Worm (Caenorhabditis elegans) whole organism, young adult: ENCODE measurements around the gene npp-27.

Experiments
- B0035.1 ChIP-seq: sonication (generic microtip); optimal IDR thresholded peaks from 2 replicates; lab custom pipeline; 2016; ENCODE audit warnings: missing genetic modification characterization, mild to moderate bottlenecking, missing compliant biosample characterization, missing genotype, missing genetic modification reagents
- C17E4.6 ChIP-seq: fragments of 200-800 bp; sonication (Bioruptor generic); IDR thresholded peaks from 2 replicates; pipeline ENCODE4 v1.3.6; 2022; ENCODE audit warnings: missing genetic modification reagents, missing genetic modification characterization, missing compliant biosample characterization
- F10E7.11 ChIP-seq: sonication (generic microtip); optimal IDR thresholded peaks from 2 replicates; lab custom pipeline; 2017; ENCODE audit warnings: mild to moderate bottlenecking, missing genetic modification characterization, moderate library complexity, missing compliant biosample characterization
- F37B4.10 ChIP-seq: fragments of 200-800 bp; sonication (Bioruptor generic); IDR thresholded peaks from 2 replicates; pipeline ENCODE4 v1.3.6; 2022; ENCODE audit warnings: missing genetic modification characterization, missing compliant biosample characterization
- F39B2.1 ChIP-seq: fragments of 200-800 bp; sonication (Bioruptor generic); IDR thresholded peaks from 2 replicates; pipeline ENCODE4 v1.3.6; 2022; ENCODE audit warnings: missing genetic modification reagents, missing genetic modification characterization, missing compliant biosample characterization
- T07F8.4 ChIP-seq: sonication (generic microtip); optimal IDR thresholded peaks from 2 replicates; lab custom pipeline; 2016; ENCODE audit warnings: mild to moderate bottlenecking, missing genetic modification characterization, moderate library complexity, missing compliant biosample characterization
- Y79H2A.3 ChIP-seq: fragments of 200-800 bp; sonication (Bioruptor generic); conservative IDR thresholded peaks from 2 replicates; pipeline ENCODE4 v1.3.6; 2022; ENCODE audit warnings: missing genetic modification reagents, missing genetic modification characterization, missing compliant biosample characterization
- ZK185.1 ChIP-seq: sonication (generic microtip); optimal IDR thresholded peaks from 2 replicates; lab custom pipeline; 2016; ENCODE audit warnings: mild to moderate bottlenecking, missing genetic modification characterization, missing compliant biosample characterization; ENCODE audit not compliant: poor library complexity, severe bottlenecking
- ama-1 ChIP-seq, 3 experiments: fragments of 150-350 bp in 1 of 3; sonication (generic microtip) in 2 of 3; optimal IDR thresholded peaks; 2 replicates each; lab custom pipeline; 2014 to 2018; ENCODE audit warnings: missing biosample characterization in 2 of 3, missing genetic modification characterization in 2 of 3, missing genetic modification reagents in 2 of 3
- aptf-3 ChIP-seq: fragments of 200-800 bp; sonication (Bioruptor generic); IDR thresholded peaks from 2 replicates; pipeline ENCODE4 v1.3.6; 2022; ENCODE audit warnings: missing genetic modification characterization, missing compliant biosample characterization
- atf-7 ChIP-seq: sonication (generic microtip); optimal IDR thresholded peaks from 2 replicates; lab custom pipeline; 2017; ENCODE audit warnings: mild to moderate bottlenecking, missing genetic modification characterization, missing compliant biosample characterization
- athp-1 ChIP-seq: sonication (generic microtip); optimal IDR thresholded peaks from 2 replicates; lab custom pipeline; 2017; ENCODE audit warnings: mild to moderate bottlenecking, missing genetic modification characterization, missing compliant biosample characterization
- attf-3 ChIP-seq: fragments of 200-800 bp; sonication (Bioruptor generic); conservative IDR thresholded peaks from 2 replicates; pipeline ENCODE4 v1.3.6; 2022; ENCODE audit warnings: missing genetic modification reagents, missing genetic modification characterization, missing compliant biosample characterization
- ccch-3 ChIP-seq: fragments of 200-800 bp; sonication (Bioruptor generic); optimal IDR thresholded peaks from 2 replicates; lab custom pipeline; 2018; ENCODE audit warnings: mild to moderate bottlenecking, missing genetic modification characterization, missing compliant biosample characterization
- cebp-1 ChIP-seq, 2 experiments: fragments of 200-800 bp in 1 of 2; sonication (Bioruptor generic) in 1 of 2; sonication (generic microtip) in 1 of 2; IDR thresholded peaks in 1 of 2; optimal IDR thresholded peaks in 1 of 2; 2 replicates each; pipeline versions ENCODE4 v1.3.6 to Lab custom; 2017 to 2022; ENCODE audit warnings: missing compliant biosample characterization in 2 of 2, missing genetic modification characterization in 2 of 2, mild to moderate bottlenecking in 1 of 2, missing genetic modification reagents in 1 of 2, moderate library complexity in 1 of 2
- ceh-79 ChIP-seq: sonication (generic microtip); optimal IDR thresholded peaks from 2 replicates; lab custom pipeline; 2017; ENCODE audit warnings: mild to moderate bottlenecking, missing genetic modification characterization, missing compliant biosample characterization
- ceh-91 ChIP-seq: fragments of 200-800 bp; sonication (Bioruptor generic); IDR thresholded peaks from 2 replicates; pipeline ENCODE4 v1.3.6; 2022; ENCODE audit warnings: missing genetic modification reagents, missing genetic modification characterization, missing compliant biosample characterization
- dpff-1 ChIP-seq: sonication (generic microtip); optimal IDR thresholded peaks from 2 replicates; lab custom pipeline; 2017; ENCODE audit warnings: mild to moderate bottlenecking, missing genetic modification characterization, missing compliant biosample characterization
- egl-44 ChIP-seq: fragments of 200-800 bp; sonication (Bioruptor generic); IDR thresholded peaks from 2 replicates; pipeline ENCODE4 v1.3.6; 2022; ENCODE audit warnings: missing genetic modification reagents, missing genetic modification characterization, missing compliant biosample characterization
- hlh-12 ChIP-seq: sonication (generic microtip); optimal IDR thresholded peaks from 2 replicates; lab custom pipeline; 2016; ENCODE audit warnings: missing genetic modification characterization, missing compliant biosample characterization
- hlh-26 ChIP-seq: fragments of 200-800 bp; sonication (Bioruptor generic); conservative IDR thresholded peaks from 2 replicates; pipeline ENCODE4 v1.3.6; 2022; ENCODE audit warnings: missing genetic modification reagents, missing genetic modification characterization, missing compliant biosample characterization
- let-607 ChIP-seq, 2 experiments: fragments of 200-800 bp in 1 of 2; sonication (Bioruptor generic) in 1 of 2; sonication (generic microtip) in 1 of 2; optimal IDR thresholded peaks; 2 replicates each; lab custom pipeline; 2016 to 2018; ENCODE audit warnings: mild to moderate bottlenecking in 2 of 2, missing compliant biosample characterization in 2 of 2, missing genetic modification characterization in 2 of 2, moderate library complexity in 2 of 2, missing genotype in 1 of 2
- lir-1 ChIP-seq: fragments of 200-800 bp; sonication (Bioruptor generic); conservative IDR thresholded peaks from 2 replicates; pipeline ENCODE4 v1.3.6; 2022; ENCODE audit warnings: missing genetic modification reagents, missing genetic modification characterization, missing compliant biosample characterization
- madf-10 ChIP-seq: sonication (generic microtip); optimal IDR thresholded peaks from 2 replicates; lab custom pipeline; 2016; ENCODE audit warnings: mild to moderate bottlenecking, missing genetic modification characterization, missing compliant biosample characterization
- madf-3 ChIP-seq: fragments of 200-800 bp; sonication (Bioruptor generic); IDR thresholded peaks from 2 replicates; pipeline ENCODE4 v1.3.6; 2022; ENCODE audit warnings: missing genetic modification reagents, missing genetic modification characterization, missing compliant biosample characterization
- nfya-2 ChIP-seq: fragments of 200-800 bp; sonication (Bioruptor generic); IDR thresholded peaks from 2 replicates; pipeline ENCODE4 v1.3.6; 2022; ENCODE audit warnings: missing genetic modification reagents, missing genetic modification characterization, missing compliant biosample characterization
- nhr-27 ChIP-seq: fragments of 200-800 bp; sonication (Bioruptor generic); optimal IDR thresholded peaks from 2 replicates; lab custom pipeline; 2018; ENCODE audit warnings: mild to moderate bottlenecking, missing genetic modification characterization, moderate library complexity, missing compliant biosample characterization
- nhr-90 ChIP-seq: sonication (generic microtip); optimal IDR thresholded peaks from 2 replicates; lab custom pipeline; 2016; ENCODE audit warnings: missing genotype, mild to moderate bottlenecking, missing genetic modification characterization, missing compliant biosample characterization
- pbrm-1 ChIP-seq: fragments of 200-800 bp; sonication (Bioruptor generic); IDR thresholded peaks from 2 replicates; pipeline ENCODE4 v1.3.6; 2022; ENCODE audit warnings: missing genetic modification reagents, missing genetic modification characterization, missing compliant biosample characterization
- rec-8 ChIP-seq, 2 experiments: sonication (generic microtip); optimal IDR thresholded peaks; 2 replicates each; lab custom pipeline; 2016; ENCODE audit warnings: mild to moderate bottlenecking in 2 of 2, missing genetic modification characterization in 2 of 2, missing genetic modification reagents in 2 of 2, missing genotype in 2 of 2, missing biosample characterization in 1 of 2, missing compliant biosample characterization in 1 of 2, moderate library complexity in 1 of 2
- snpc-1.3 ChIP-seq: sonication (generic microtip); optimal IDR thresholded peaks from 2 replicates; lab custom pipeline; 2017; ENCODE audit warnings: missing genetic modification characterization, mild to moderate bottlenecking, missing compliant biosample characterization, antibody characterized with exemption, moderate library complexity, missing genotype, missing genetic modification reagents; ENCODE audit not compliant: insufficient read depth
- snpc-3.4 ChIP-seq: sonication (generic microtip); optimal IDR thresholded peaks from 2 replicates; lab custom pipeline; 2017; ENCODE audit warnings: missing genetic modification characterization, mild to moderate bottlenecking, missing compliant biosample characterization, antibody characterized with exemption, moderate library complexity, missing genotype, missing genetic modification reagents
- snpc-4 ChIP-seq, 5 experiments: fragments of 150-350 bp in 1 of 5; sonication (generic microtip) in 4 of 5; optimal IDR thresholded peaks; 2 replicates each; lab custom pipeline; 2014 to 2018; ENCODE audit warnings: missing genetic modification characterization in 5 of 5, missing biosample characterization in 3 of 5, antibody characterized with exemption in 2 of 5, mild to moderate bottlenecking in 2 of 5, missing compliant biosample characterization in 2 of 5, missing genotype in 2 of 5, moderate library complexity in 2 of 5, missing genetic modification reagents in 1 of 5
- unc-62 ChIP-seq: fragments of 150-350 bp; optimal IDR thresholded peaks from 2 replicates; lab custom pipeline; 2014; ENCODE audit warnings: missing biosample characterization, missing genetic modification reagents, missing genetic modification characterization
- ztf-25 ChIP-seq: fragments of 200-800 bp; sonication (Bioruptor generic); IDR thresholded peaks from 2 replicates; pipeline ENCODE4 v1.3.6; 2022; ENCODE audit warnings: missing genetic modification reagents, missing genetic modification characterization, missing compliant biosample characterization
- ztf-26 ChIP-seq: sonication (generic microtip); optimal IDR thresholded peaks from 2 replicates; lab custom pipeline; 2017; ENCODE audit warnings: missing genetic modification characterization, missing compliant biosample characterization
- ztf-3 ChIP-seq: fragments of 200-800 bp; sonication (Bioruptor generic); optimal IDR thresholded peaks from 2 replicates; lab custom pipeline; 2018; ENCODE audit warnings: mild to moderate bottlenecking, missing genetic modification characterization, missing compliant biosample characterization

npp-27 gene

ce11 chrIV:7943272-7943671, 33.2 kb upstream of the npp-27 start (continued):
- TF ChIP-seq ama-1 (optimal IDR thresholded peaks at IDR 0.05; lab: Kevin White, UChicago) (no peak), ama-1 (GFP tag; optimal IDR thresholded peaks at IDR 0.05; lab: Kevin White, UChicago) (no peak), T07F8.4 (tag; lab: Kevin White, UChicago) (no peak), attf-3 (no peak), aptf-3 (no peak), madf-10 (tag; lab: Kevin White, UChicago) (no peak), snpc-3.4 (peak; percentile 32), ccch-3 (GFP tag; lab: Kevin White, UChicago) (no peak), F37B4.10 (GFP tag; lab: Robert Waterston, UW) (no peak), egl-44 (GFP tag; lab: Robert Waterston, UW) (no peak), rec-8 (tag; optimal IDR thresholded peaks at IDR 0.05; lab: Kevin White, UChicago) (no peak), ztf-25 (GFP tag; lab: Robert Waterston, UW) (0 out of 2 replicates have a peak, but pooled peaks have one; percentile 64), pbrm-1 (GFP tag; lab: Robert Waterston, UW) (0 out of 2 replicates have a peak, but pooled peaks have one; percentile 19), let-607 (tag; optimal IDR thresholded peaks at IDR 0.05; lab: Kevin White, UChicago) (no peak), athp-1 (peak; percentile 5), hlh-12 (tag; lab: Kevin White, UChicago) (no peak), snpc-1.3 (tag; lab: Kevin White, UChicago) (no peak), madf-3 (GFP tag; lab: Robert Waterston, UW) (no peak), B0035.1 (tag; lab: Kevin White, UChicago) (no peak), snpc-4 (GFP tag; optimal IDR thresholded peaks at IDR 0.05; lab: Kevin White, UChicago) (no peak), snpc-4 (tag; optimal IDR thresholded peaks at IDR 0.05; lab: Kevin White, UChicago) (no peak), ceh-79 (tag; lab: Kevin White, UChicago) (no peak), lir-1 (no peak), unc-62 (GFP tag; lab: Kevin White, UChicago) (no peak), Y79H2A.3 (GFP tag; lab: Robert Waterston, UW) (no peak), ztf-26 (tag; lab: Kevin White, UChicago) (no peak)

DNA sequence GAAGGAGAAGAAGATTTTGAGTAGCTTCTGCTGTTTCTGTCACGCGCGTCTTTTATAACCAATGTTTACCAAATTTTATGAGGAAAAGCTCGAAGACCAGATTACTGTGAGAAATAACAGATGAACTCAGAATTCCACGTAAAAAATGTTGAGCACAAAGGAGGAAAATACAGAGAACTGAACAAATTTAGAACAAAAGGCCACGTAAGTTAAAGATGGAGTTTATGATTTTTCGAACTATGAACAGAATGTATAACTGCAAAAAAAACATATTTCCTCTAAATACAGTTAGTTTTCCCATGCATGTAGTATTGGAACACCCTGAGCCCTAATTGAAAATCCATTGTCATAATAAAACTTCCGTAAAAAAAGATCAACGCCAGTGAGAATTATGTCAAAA, 30.9 kb upstream of the npp-27 start, which contains the start of gene exc-9:
exc-9 (minus strand) TSS at position 101 of the 400 bp plus-strand sequence.
- TF ChIP-seq hlh-26 (GFP tag; lab: Robert Waterston, UW): no peak
- no peak for TF ChIP-seq ZK185.1 (tag; lab: Kevin White, UChicago)
- no peak for TF ChIP-seq ceh-91
- TF ChIP-seq C17E4.6: no peak
- TF ChIP-seq F39B2.1 (GFP tag; lab: Robert Waterston, UW): no peak
- no peak for TF ChIP-seq nhr-90 (tag; lab: Kevin White, UChicago)
- no peak for TF ChIP-seq dpff-1 (tag; lab: Kevin White, UChicago)
- no peak for TF ChIP-seq F37B4.10 (GFP tag; lab: Robert Waterston, UW)
- TF ChIP-seq F10E7.11: no peak
- TF ChIP-seq cebp-1 (GFP tag; IDR thresholded peaks at IDR 0.05; lab: Robert Waterston, UW): no peak
- no peak for TF ChIP-seq cebp-1 (tag; optimal IDR thresholded peaks at IDR 0.05; lab: Kevin White, UChicago)
- TF ChIP-seq nfya-2: no peak
- no peak for TF ChIP-seq ztf-3
- TF ChIP-seq snpc-4 (GFP tag; optimal IDR thresholded peaks at IDR 0.05; lab: Kevin White, UChicago): no peak
- TF ChIP-seq snpc-4 (tag; optimal IDR thresholded peaks at IDR 0.05; lab: Kevin White, UChicago): no peak
- no peak for TF ChIP-seq nhr-27 (tag; lab: Kevin White, UChicago)
- TF ChIP-seq atf-7 (tag; lab: Kevin White, UChicago): no peak
